Worm (Caenorhabditis elegans): ENCODE measurements around the gene Y27F2A.6.
"Not testable (repeated sequence)": the region's sequence is repeated elsewhere in the genome, so short reads cannot be mapped to it uniquely, and the experiment has no call there.

Y27F2A.6 gene

ce11 chrII:3202519-3202918, 19.3 kb upstream of the Y27F2A.6 start, which contains the start of gene sri-53:
Gene sri-53 (minus strand): TSS chrII:3202619.
- no peak for TF ChIP-seq F13H6.1 (tag; optimal IDR thresholded peaks at IDR 0.05)
- TF ChIP-seq lin-39 (tag; optimal IDR thresholded peaks at IDR 0.05), result no peak
- TF ChIP-seq nhr-10 (tag; optimal IDR thresholded peaks at IDR 0.05), result no peak
- TF ChIP-seq aly-2 (tag; optimal IDR thresholded peaks at IDR 0.05), result no peak
- no peak for TF ChIP-seq sma-9 (GFP tag; optimal IDR thresholded peaks at IDR 0.05)
- TF ChIP-seq sma-9 (tag; optimal IDR thresholded peaks at IDR 0.05), result no peak
- TF ChIP-seq unc-55 (GFP tag; optimal IDR thresholded peaks at IDR 0.05), result no peak
- TF ChIP-seq alr-1 (tag; optimal IDR thresholded peaks at IDR 0.05), result no peak
- no peak for TF ChIP-seq ztf-1 (GFP tag; conservative IDR thresholded peaks at IDR 0.05)
- no peak for TF ChIP-seq sma-3 (GFP tag; optimal IDR thresholded peaks at IDR 0.05)
- no peak for TF ChIP-seq snpc-4 (tag; optimal IDR thresholded peaks at IDR 0.05)
- no peak for TF ChIP-seq elt-1 (tag; optimal IDR thresholded peaks at IDR 0.05)
- no peak for TF ChIP-seq unc-39 (tag; optimal IDR thresholded peaks at IDR 0.05)
- TF ChIP-seq peb-1 (tag; optimal IDR thresholded peaks at IDR 0.05), result no peak
- no peak for TF ChIP-seq Y55F3AM.14 (GFP tag; optimal IDR thresholded peaks at IDR 0.05)
- no peak for TF ChIP-seq crh-2 (tag; optimal IDR thresholded peaks at IDR 0.05)
- TF ChIP-seq zag-1 (tag; optimal IDR thresholded peaks at IDR 0.05), result no peak

- not testable (repeated sequence) for TF ChIP-seq nhr-77, elt-1, lin-39 (tag; optimal IDR thresholded peaks at IDR 0.05)
Observed at ce11 chrII:3201242-3201641, 18.0 kb upstream of the Y27F2A.6 start, which contains the start of gene sri-48. Gene sri-48 (minus strand): TSS chrII:3201342.

- TF ChIP-seq nhr-77 (tag; optimal IDR thresholded peaks at IDR 0.05), result no peak
- no peak for TF ChIP-seq aly-2 (tag; optimal IDR thresholded peaks at IDR 0.05)
Observed at ce11 chrII:3198998-3199397, 15.8 kb upstream of the Y27F2A.6 start, which contains the start of gene sri-51. Gene sri-51 (minus strand): TSS chrII:3199098.

- TF ChIP-seq lin-39 (tag; optimal IDR thresholded peaks at IDR 0.05) (no peak), F13H6.1 (tag; optimal IDR thresholded peaks at IDR 0.05) (no peak), nhr-11 (tag; optimal IDR thresholded peaks at IDR 0.05) (no peak)
Observed at ce11 chrII:3196966-3197365, 13.8 kb upstream of the Y27F2A.6 start, which contains the start of gene gcy-15. Gene gcy-15 (minus strand): TSS chrII:3197066.

- TF ChIP-seq ZK546.5 (tag; optimal IDR thresholded peaks at IDR 0.05), result no peak
- no peak for TF ChIP-seq mdl-1 (tag; optimal IDR thresholded peaks at IDR 0.05)
- TF ChIP-seq lsy-2 (tag; optimal IDR thresholded peaks at IDR 0.05), result no peak
- no peak for TF ChIP-seq lin-11 (tag; optimal IDR thresholded peaks at IDR 0.05)
- TF ChIP-seq skn-1 (tag; optimal IDR thresholded peaks at IDR 0.05), result no peak
- TF ChIP-seq peb-1 (tag; optimal IDR thresholded peaks at IDR 0.05), result no peak
- TF ChIP-seq F13H6.1 (tag; optimal IDR thresholded peaks at IDR 0.05), result no peak
- TF ChIP-seq nhr-10 (tag; optimal IDR thresholded peaks at IDR 0.05), result no peak
- TF ChIP-seq nhr-77 (tag; optimal IDR thresholded peaks at IDR 0.05), result no peak
- no peak for TF ChIP-seq nhr-23 (tag; optimal IDR thresholded peaks at IDR 0.05)
- no peak for TF ChIP-seq nhr-21 (tag; optimal IDR thresholded peaks at IDR 0.05)
- no peak for TF ChIP-seq R02D3.7 (tag; optimal IDR thresholded peaks at IDR 0.05)
- no peak for TF ChIP-seq elt-1 (tag; optimal IDR thresholded peaks at IDR 0.05)
- TF ChIP-seq alr-1 (tag; optimal IDR thresholded peaks at IDR 0.05), result no peak
- no peak for TF ChIP-seq unc-62 (GFP tag; optimal IDR thresholded peaks at IDR 0.05)
- TF ChIP-seq ztf-1 (GFP tag; conservative IDR thresholded peaks at IDR 0.05), result no peak
- TF ChIP-seq elt-3 (tag; optimal IDR thresholded peaks at IDR 0.05), result no peak
- no peak for TF ChIP-seq fos-1 (tag; optimal IDR thresholded peaks at IDR 0.05)
Observed at ce11 chrII:3195739-3196138, 12.5 kb upstream of the Y27F2A.6 start.

ce11 chrII:3191544-3191943, 8.3 kb upstream of the Y27F2A.6 start, which contains the start of gene Y27F2A.9:
Gene Y27F2A.9 (minus strand): TSS chrII:3191644.
- TF ChIP-seq nhr-77 (tag; optimal IDR thresholded peaks at IDR 0.05); Y55F3AM.14 (GFP tag; optimal IDR thresholded peaks at IDR 0.05); F13H6.1 (tag; optimal IDR thresholded peaks at IDR 0.05): not testable (repeated sequence)

ce11 chrII:3189038-3189437, 5.8 kb upstream of the Y27F2A.6 start, which contains the start of gene Y27F2A.11:
Gene Y27F2A.11 (plus strand): TSS chrII:3189338.
- not testable (repeated sequence) for TF ChIP-seq unc-55 (GFP tag; optimal IDR thresholded peaks at IDR 0.05); unc-62 (GFP tag; optimal IDR thresholded peaks at IDR 0.05); ZK546.5 (tag; optimal IDR thresholded peaks at IDR 0.05)

Measured in whole organism, L2 larva.